Worm (Caenorhabditis elegans) whole organism, midembryonic: Measurements from ENCODE around the gene parn-2.

Source experiments
- T22C8.4 ChIP-seq: fragments of 200-800 bp; sonication (Bioruptor generic); IDR thresholded peaks from 2 replicates; pipeline ENCODE4 v1.3.6; 2022; ENCODE audit warnings: missing genetic modification characterization, missing compliant biosample characterization
- cog-1 ChIP-seq: sonication (generic microtip); optimal IDR thresholded peaks from 2 replicates; lab custom pipeline; 2016; ENCODE audit warnings: missing genetic modification characterization, missing compliant biosample characterization
- flt-1 ChIP-seq: fragments of 200-800 bp; sonication (Bioruptor generic); IDR thresholded peaks from 2 replicates; pipeline ENCODE4 v1.3.6; 2022; ENCODE audit warnings: missing genetic modification characterization, missing compliant biosample characterization
- med-1 ChIP-seq: sonication (generic microtip); optimal IDR thresholded peaks from 2 replicates; lab custom pipeline; 2017; ENCODE audit warnings: missing genetic modification characterization, mild to moderate bottlenecking, missing compliant biosample characterization, antibody characterized with exemption, missing genetic modification reagents; ENCODE audit not compliant: insufficient read depth
- tab-1 ChIP-seq: fragments of 200-800 bp; sonication (Bioruptor generic); IDR thresholded peaks from 2 replicates; pipeline ENCODE4 v1.3.6; 2022; ENCODE audit warnings: missing genetic modification characterization, missing compliant biosample characterization
- ztf-23 ChIP-seq: fragments of 200-800 bp; sonication (Bioruptor generic); IDR thresholded peaks from 2 replicates; pipeline ENCODE4 v1.3.6; 2022; ENCODE audit warnings: missing genetic modification reagents, missing genetic modification characterization, missing compliant biosample characterization
- ztf-29 ChIP-seq: fragments of 200-800 bp; sonication (Bioruptor generic); IDR thresholded peaks from 2 replicates; pipeline ENCODE4 v1.3.6; 2022; ENCODE audit warnings: missing genetic modification reagents, missing genetic modification characterization, missing compliant biosample characterization

- no peak for TF ChIP-seq tab-1 (GFP tag; lab: Robert Waterston, UW)
- no peak for TF ChIP-seq ztf-29 (GFP tag; lab: Robert Waterston, UW)
- TF ChIP-seq cog-1 (tag; lab: Kevin White, UChicago) = no peak
- TF ChIP-seq ztf-23 = no peak
- no peak for TF ChIP-seq flt-1 (GFP tag; lab: Robert Waterston, UW)
- no peak for TF ChIP-seq T22C8.4 (GFP tag; lab: Robert Waterston, UW)
- TF ChIP-seq med-1 (GFP tag; lab: Kevin White, UChicago) = no peak
These were observed 14.6 kb downstream of the parn-2 start for ce11 chrII:12241792-12242191.
